Fruit fly (Drosophila melanogaster) whole organism: Measurements from ENCODE around the gene CG8861.

Experiments
- psq ChIP-seq: fragments of >200 bp; optimal IDR thresholded peaks from 2 replicates; lab custom pipeline; 2017
- usp ChIP-seq: fragments of >200 bp; optimal IDR thresholded peaks from 2 replicates; lab custom pipeline; 2017; ENCODE audit warnings: missing biosample characterization, missing genetic modification characterization, mixed read lengths

DNA sequence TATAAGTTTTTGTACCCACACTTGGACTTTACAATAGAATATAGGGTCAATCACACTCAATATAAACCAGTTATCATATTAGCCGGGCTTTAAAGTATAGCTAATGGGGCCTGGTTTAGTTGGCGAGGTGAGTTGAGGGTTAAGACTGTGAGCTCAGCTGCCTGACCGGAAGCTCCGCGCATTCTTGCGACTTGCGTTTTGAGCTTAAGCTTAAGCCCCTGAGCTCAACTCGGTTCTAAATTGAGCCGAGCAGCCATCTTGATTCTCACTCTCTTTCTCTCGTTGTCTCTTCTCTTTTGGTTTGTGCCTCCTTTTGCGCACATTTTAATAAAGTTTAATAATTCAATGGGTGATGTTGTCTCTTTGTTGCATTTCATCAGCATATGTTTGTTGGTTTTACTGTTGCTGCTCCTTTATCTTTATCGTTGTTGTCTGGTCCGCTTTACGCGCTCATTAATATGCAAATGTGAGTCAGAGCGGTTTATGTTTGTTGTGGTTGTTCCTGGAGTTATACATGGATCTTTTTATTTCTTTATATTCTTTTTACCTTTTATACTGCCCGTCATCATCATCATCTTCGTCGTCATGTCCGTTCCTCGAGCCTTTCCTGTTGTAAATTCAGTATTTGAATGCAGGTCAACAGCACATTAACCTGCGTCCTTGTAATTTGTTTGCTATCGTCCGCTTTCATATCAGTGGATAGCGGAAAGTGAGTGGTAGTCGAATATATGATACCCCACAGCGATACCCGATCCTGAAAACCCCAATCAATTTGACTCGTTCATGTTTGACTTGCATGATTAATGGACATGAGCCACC, 22.5 kb upstream of the CG8861 start:
- TF ChIP-seq usp (GFP tag; lab: Kevin White, UChicago) (no peak), psq (no peak)
